Fruit fly (Drosophila melanogaster): ENCODE data around the gene CG33116.

Gene CG33116

DNA sequence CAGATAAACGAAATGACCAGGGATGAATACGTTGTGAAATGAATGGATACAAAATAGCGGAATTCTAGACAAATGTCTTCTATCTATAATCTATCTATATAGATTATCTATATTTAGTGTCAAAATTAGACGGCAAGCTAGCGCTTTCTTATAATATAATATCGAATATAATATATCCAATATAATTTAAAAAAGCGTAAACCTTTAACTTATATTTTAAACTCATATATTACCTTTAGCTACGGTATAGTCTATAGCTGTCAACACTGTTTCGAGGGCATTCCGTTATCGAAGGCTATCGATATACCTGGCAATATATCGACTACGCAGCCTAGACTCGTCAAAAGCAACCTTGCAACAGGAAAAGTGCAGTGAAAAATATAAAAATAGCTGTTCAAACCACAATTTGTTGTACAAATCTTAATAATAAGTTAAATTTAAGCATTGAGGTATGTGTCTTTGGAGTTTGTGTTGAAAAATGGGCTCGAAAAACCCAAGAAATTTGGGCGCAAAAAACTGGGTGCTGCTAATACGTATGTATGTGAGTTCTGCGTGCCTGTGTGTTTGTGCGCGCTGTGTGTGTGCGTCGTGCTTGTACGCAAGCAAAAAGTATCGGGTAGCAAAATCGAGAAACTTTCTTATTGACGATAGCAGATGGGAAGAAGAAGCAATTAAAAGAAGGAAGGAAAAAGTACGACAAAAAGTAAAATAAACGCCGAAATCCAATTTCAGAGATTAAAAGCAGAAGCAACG, 40.2 kb upstream of the CG33116 start, which contains the start of the genes swm and Ctu2 (continued):
- peak; percentile 5 for TF ChIP-seq CG1603 (tag; optimal IDR thresholded peaks at IDR 0.05)
- peak; percentile 51 for TF ChIP-seq lmd (GFP tag; IDR thresholded peaks at IDR 0.05)
- TF ChIP-seq esg (GFP tag; conservative IDR thresholded peaks at IDR 0.05): peak; percentile 31; the same call in 1 of the 2 replicates
- no peak for TF ChIP-seq TFAM (GFP tag; optimal IDR thresholded peaks at IDR 0.05)
- no peak for TF ChIP-seq disco-r (GFP tag; optimal IDR thresholded peaks at IDR 0.05)
- no peak for TF ChIP-seq Bdp1 (GFP tag; optimal IDR thresholded peaks at IDR 0.05)
- no peak for TF ChIP-seq Atf3 (GFP tag; optimal IDR thresholded peaks at IDR 0.05)
- no peak for TF ChIP-seq da (GFP tag; optimal IDR thresholded peaks at IDR 0.05)
- no peak for TF ChIP-seq CG10209 (GFP tag; optimal IDR thresholded peaks at IDR 0.05)
- TF ChIP-seq Pdp1 (GFP tag; optimal IDR thresholded peaks at IDR 0.05): peak in 1 of 2 experiments; percentile 18
- TF ChIP-seq CG2875 (GFP tag; optimal IDR thresholded peaks at IDR 0.05): no peak
- TF ChIP-seq CG15073 (GFP tag; optimal IDR thresholded peaks at IDR 0.05): no peak
- TF ChIP-seq sr (GFP tag; IDR thresholded peaks at IDR 0.05): no peak
- peak; percentile 87 for TF ChIP-seq CG17361 (GFP tag; IDR thresholded peaks at IDR 0.05)
- no peak for TF ChIP-seq so (GFP tag; IDR thresholded peaks at IDR 0.05)
- peak; percentile 23 for TF ChIP-seq pum (GFP tag; optimal IDR thresholded peaks at IDR 0.05)
- peak; percentile 69 for TF ChIP-seq Fer2 (tag; optimal IDR thresholded peaks at IDR 0.05)
- TF ChIP-seq Ets97D (GFP tag; optimal IDR thresholded peaks at IDR 0.05): no peak
- TF ChIP-seq Sox102F (GFP tag; optimal IDR thresholded peaks at IDR 0.05): no peak
- TF ChIP-seq klu (GFP tag; IDR thresholded peaks at IDR 0.05): peak; percentile 36; the same call in 1 of the 2 replicates
- TF ChIP-seq CG7987 (GFP tag; optimal IDR thresholded peaks at IDR 0.05): no peak
- TF ChIP-seq dmrt11E (tag; optimal IDR thresholded peaks at IDR 0.05): peak; percentile 65
- peak; percentile 72 for TF ChIP-seq Ptx1 (GFP tag; IDR thresholded peaks at IDR 0.05)
- peak; percentile 72 for TF ChIP-seq CG9215 (GFP tag; IDR thresholded peaks at IDR 0.05)
- no peak for TF ChIP-seq CG9609 (GFP tag; optimal IDR thresholded peaks at IDR 0.05)
- peak; percentile 56 for TF ChIP-seq CG16815 (GFP tag; optimal IDR thresholded peaks at IDR 0.05)
- no peak for TF ChIP-seq mld (GFP tag; IDR thresholded peaks at IDR 0.05; ENCODE audit: partially characterized antibody)
- TF ChIP-seq CG14860 (GFP tag; IDR thresholded peaks at IDR 0.05; ENCODE audit: partially characterized antibody): peak; percentile 64; the same call in 1 of the 3 replicates
- TF ChIP-seq H15 (GFP tag; IDR thresholded peaks at IDR 0.05): no peak
- no peak for TF ChIP-seq gfzf (GFP tag; optimal IDR thresholded peaks at IDR 0.05)
- TF ChIP-seq CG4730 (GFP tag; IDR thresholded peaks at IDR 0.05): no peak
- no peak for TF ChIP-seq CG14965 (GFP tag; optimal IDR thresholded peaks at IDR 0.05; ENCODE audit: borderline replicate concordance)
- no peak for TF ChIP-seq pb (GFP tag; optimal IDR thresholded peaks at IDR 0.05)
- peak; percentile 56; the same call in 1 of the 2 replicates for TF ChIP-seq al (GFP tag; IDR thresholded peaks at IDR 0.05)
- TF ChIP-seq vnd (GFP tag; IDR thresholded peaks at IDR 0.05; ENCODE audit: partially characterized antibody): peak; percentile 62; the same call in 1 of the 3 replicates
- TF ChIP-seq CG10431 (GFP tag; optimal IDR thresholded peaks at IDR 0.05): no peak
- TF ChIP-seq Myb (GFP tag; optimal IDR thresholded peaks at IDR 0.05): no peak
- TF ChIP-seq ranshi (GFP tag; IDR thresholded peaks at IDR 0.05): peak; percentile 30; the same call in 1 of the 2 replicates
- peak; percentile 51 for TF ChIP-seq Aef1 (GFP tag; IDR thresholded peaks at IDR 0.05)
- peak; percentile 61 for TF ChIP-seq tin (GFP tag; optimal IDR thresholded peaks at IDR 0.05)
- peak; percentile 67 for TF ChIP-seq HLH4C (GFP tag; IDR thresholded peaks at IDR 0.05; ENCODE audit: partially characterized antibody)
- TF ChIP-seq bigmax (GFP tag; optimal IDR thresholded peaks at IDR 0.05): no peak
- TF ChIP-seq HHEX (GFP tag; optimal IDR thresholded peaks at IDR 0.05): no peak
- peak; percentile 45 for TF ChIP-seq CG4617 (GFP tag; optimal IDR thresholded peaks at IDR 0.05; ENCODE audit: borderline replicate concordance)
- TF ChIP-seq phol (tag; optimal IDR thresholded peaks at IDR 0.05): peak; percentile 79
- TF ChIP-seq sc (optimal IDR thresholded peaks at IDR 0.05): no peak
- no peak for TF ChIP-seq sc (GFP tag; optimal IDR thresholded peaks at IDR 0.05)
- TF ChIP-seq mirr (GFP tag; optimal IDR thresholded peaks at IDR 0.05): no peak
- TF ChIP-seq CG10654 (GFP tag; optimal IDR thresholded peaks at IDR 0.05): peak; percentile 14
